Worm (Caenorhabditis elegans) whole organism, L3 larva: ENCODE results near the gene paqr-3.

Experiments used
- ceh-82 ChIP-seq: fragments of 150-350 bp; optimal IDR thresholded peaks from 2 replicates; lab custom pipeline; 2014; ENCODE audit warnings: missing biosample characterization, missing genetic modification characterization
- lin-39 ChIP-seq: fragments of 150-350 bp; optimal IDR thresholded peaks from 2 replicates; lab custom pipeline; 2018; ENCODE audit warnings: missing biosample characterization, missing genetic modification reagents, missing genetic modification characterization
- lsy-12 ChIP-seq: sonication (generic microtip); optimal IDR thresholded peaks from 2 replicates; lab custom pipeline; 2016; ENCODE audit warnings: mild to moderate bottlenecking, missing genetic modification characterization, missing compliant biosample characterization
- unc-39 ChIP-seq: sonication (generic microtip); optimal IDR thresholded peaks from 4 replicates; lab custom pipeline; 2017; ENCODE audit warnings: missing biosample characterization, missing genetic modification characterization

DNA sequence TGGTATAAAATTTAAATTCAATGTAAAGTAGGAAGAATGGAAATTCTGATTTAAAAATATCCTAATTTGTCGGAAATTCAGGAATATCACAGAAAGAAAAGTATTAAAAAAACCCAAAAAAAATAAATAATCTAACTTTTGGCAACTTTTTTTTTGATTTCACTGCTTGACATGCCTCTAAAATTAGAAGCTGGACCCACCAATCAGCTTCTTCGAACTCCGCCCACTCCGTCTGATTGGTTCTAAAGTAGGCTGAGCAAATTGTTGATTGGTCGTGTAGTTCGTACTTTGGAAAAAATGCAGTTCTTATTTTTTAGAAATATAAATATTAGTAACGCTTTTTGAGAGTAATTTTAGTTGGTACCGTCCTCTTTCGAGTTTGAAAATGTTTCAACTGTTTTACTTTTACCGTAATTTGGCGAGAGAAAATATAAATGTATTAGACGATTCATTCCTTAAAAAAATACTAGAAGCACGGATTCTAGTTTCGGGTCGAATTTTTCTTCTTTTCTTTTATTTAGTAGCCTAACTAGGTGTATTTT lies 17.6 kb downstream of the paqr-3 start:
- no peak for TF ChIP-seq lin-39 (tag; lab: Kevin White, UChicago)
- no peak for TF ChIP-seq ceh-82
- TF ChIP-seq lsy-12 (tag; lab: Kevin White, UChicago), result no peak
- TF ChIP-seq unc-39, result no peak
